Worm (Caenorhabditis elegans): ENCODE data around the gene Y9C2UA.1.

The Y9C2UA.1 gene

ce11 chrII:9173471-9173870 is 34.0 kb downstream of the Y9C2UA.1 start:
- TF ChIP-seq unc-62 (GFP tag; optimal IDR thresholded peaks at IDR 0.05): no peak

- TF ChIP-seq unc-62 (GFP tag; optimal IDR thresholded peaks at IDR 0.05): no peak
Observed at ce11 chrII:9176523-9176922, 37.1 kb downstream of the Y9C2UA.1 start.

- no peak for TF ChIP-seq unc-62 (GFP tag; optimal IDR thresholded peaks at IDR 0.05)
Observed at ce11 chrII:9177080-9177479, 37.6 kb downstream of the Y9C2UA.1 start, which contains the start of the genes sec-5 and pir-1. TSS of gene sec-5 (minus strand) at chrII:9177152. TSS of gene pir-1 (plus strand) at chrII:9177300.

- no peak for TF ChIP-seq unc-62 (GFP tag; optimal IDR thresholded peaks at IDR 0.05)
Observed at ce11 chrII:9178811-9179210, 39.4 kb downstream of the Y9C2UA.1 start.

- TF ChIP-seq unc-62 (GFP tag; optimal IDR thresholded peaks at IDR 0.05): no peak
Observed at ce11 chrII:9181155-9181554, 41.7 kb downstream of the Y9C2UA.1 start.

ce11 chrII:9185915-9186314 is 46.5 kb downstream of the Y9C2UA.1 start:
- no peak for TF ChIP-seq unc-62 (GFP tag; optimal IDR thresholded peaks at IDR 0.05)

- no peak for TF ChIP-seq unc-62 (GFP tag; optimal IDR thresholded peaks at IDR 0.05)
Observed at ce11 chrII:9188380-9188779, 48.9 kb downstream of the Y9C2UA.1 start, which contains the start of gene sym-2. TSS of gene sym-2 (minus strand) at chrII:9188480.

ce11 chrII:9189648-9190047 is 50.2 kb downstream of the Y9C2UA.1 start:
- TF ChIP-seq unc-62 (GFP tag; optimal IDR thresholded peaks at IDR 0.05): no peak

ce11 chrII:9190513-9191099 is 51.2 kb downstream of the Y9C2UA.1 start:
- TF ChIP-seq unc-62 (GFP tag; optimal IDR thresholded peaks at IDR 0.05): no peak

ce11 chrII:9194195-9194594 is 54.7 kb downstream of the Y9C2UA.1 start, which contains the start of gene twk-4:
TSS of gene twk-4 (minus strand) at chrII:9194295.
- TF ChIP-seq unc-62 (GFP tag; optimal IDR thresholded peaks at IDR 0.05): no peak

All from whole organism, dauer.